Fruit fly (Drosophila melanogaster): ENCODE data around the gene tutl.

Gene tutl

dm6 chr2L:4292560-4292959 lies 9.6 kb downstream of the tutl start:
- TF ChIP-seq CG7045 (GFP tag; optimal IDR thresholded peaks at IDR 0.05) (no peak), CG11617 (GFP tag; optimal IDR thresholded peaks at IDR 0.05) (no peak), Crg-1 (GFP tag; optimal IDR thresholded peaks at IDR 0.05) (no peak), Mnt (GFP tag; optimal IDR thresholded peaks at IDR 0.05) (no peak), CG7101 (tag; optimal IDR thresholded peaks at IDR 0.05) (no peak)

- TF ChIP-seq CG14711 (tag; optimal IDR thresholded peaks at IDR 0.05) (no peak), cnc (optimal IDR thresholded peaks at IDR 0.05) (no peak), CG7045 (GFP tag; optimal IDR thresholded peaks at IDR 0.05) (no peak), CG33017 (tag; optimal IDR thresholded peaks at IDR 0.05) (no peak)
These were observed 12.7 kb downstream of the tutl start for dm6 chr2L:4295653-4296052.

dm6 chr2L:4296887-4297286 lies 13.9 kb downstream of the tutl start:
- TF ChIP-seq cnc (optimal IDR thresholded peaks at IDR 0.05) (no peak), CG7101 (tag; optimal IDR thresholded peaks at IDR 0.05) (no peak), Hr96 (GFP tag; optimal IDR thresholded peaks at IDR 0.05) (no peak), Crg-1 (GFP tag; optimal IDR thresholded peaks at IDR 0.05) (no peak), bab1 (GFP tag; optimal IDR thresholded peaks at IDR 0.05) (no peak), ovo (GFP tag; optimal IDR thresholded peaks at IDR 0.05) (no peak), CG5204 (GFP tag; optimal IDR thresholded peaks at IDR 0.05) (no peak), tj (GFP tag; optimal IDR thresholded peaks at IDR 0.05) (no peak), CG33017 (tag; optimal IDR thresholded peaks at IDR 0.05) (no peak), CG7045 (GFP tag; optimal IDR thresholded peaks at IDR 0.05) (no peak), Clk (GFP tag; optimal IDR thresholded peaks at IDR 0.05) (no peak), CG12768 (GFP tag; optimal IDR thresholded peaks at IDR 0.05) (no peak), CG1620 (GFP tag; optimal IDR thresholded peaks at IDR 0.05) (no peak), CG14711 (tag; optimal IDR thresholded peaks at IDR 0.05) (no peak), kay (GFP tag; ENCODE audit: borderline replicate concordance) (no peak), toe (GFP tag; optimal IDR thresholded peaks at IDR 0.05) (no peak), Mnt (GFP tag; optimal IDR thresholded peaks at IDR 0.05) (no peak), pad (GFP tag; optimal IDR thresholded peaks at IDR 0.05) (no peak), CG11617 (GFP tag; optimal IDR thresholded peaks at IDR 0.05) (no peak), cic (GFP tag; optimal IDR thresholded peaks at IDR 0.05) (no peak)

- no peak for TF ChIP-seq Crg-1 (GFP tag; optimal IDR thresholded peaks at IDR 0.05)
- TF ChIP-seq CG14711 (tag; optimal IDR thresholded peaks at IDR 0.05): peak; percentile 31
- peak; percentile 31 for TF ChIP-seq pad (GFP tag; optimal IDR thresholded peaks at IDR 0.05)
These were observed 27.2 kb downstream of the tutl start for dm6 chr2L:4310028-4310658.

dm6 chr2L:4317910-4318309 lies 35.0 kb downstream of the tutl start:
- TF ChIP-seq CG7045 (GFP tag; optimal IDR thresholded peaks at IDR 0.05): no peak
- TF ChIP-seq Hr96 (GFP tag; optimal IDR thresholded peaks at IDR 0.05): no peak
- TF ChIP-seq CG14711 (tag; optimal IDR thresholded peaks at IDR 0.05): no peak
- TF ChIP-seq Clk (GFP tag; optimal IDR thresholded peaks at IDR 0.05): no peak
- TF ChIP-seq tj (GFP tag; optimal IDR thresholded peaks at IDR 0.05): no peak
- TF ChIP-seq Crg-1 (GFP tag; optimal IDR thresholded peaks at IDR 0.05): no peak
- TF ChIP-seq CG7101 (tag; optimal IDR thresholded peaks at IDR 0.05): no peak
- TF ChIP-seq cnc (optimal IDR thresholded peaks at IDR 0.05): no peak
- TF ChIP-seq Mnt (GFP tag; optimal IDR thresholded peaks at IDR 0.05): no peak
- TF ChIP-seq CG33017 (tag; optimal IDR thresholded peaks at IDR 0.05): no peak
- no peak for TF ChIP-seq ovo (GFP tag; optimal IDR thresholded peaks at IDR 0.05)
- no peak for TF ChIP-seq CG12768 (GFP tag; optimal IDR thresholded peaks at IDR 0.05)
- no peak for TF ChIP-seq CG11617 (GFP tag; optimal IDR thresholded peaks at IDR 0.05)
- TF ChIP-seq cic (GFP tag; optimal IDR thresholded peaks at IDR 0.05): no peak
- no peak for TF ChIP-seq bab1 (GFP tag; optimal IDR thresholded peaks at IDR 0.05)
- no peak for TF ChIP-seq CG5204 (GFP tag; optimal IDR thresholded peaks at IDR 0.05)
- no peak for TF ChIP-seq pad (GFP tag; optimal IDR thresholded peaks at IDR 0.05)
- no peak for TF ChIP-seq toe (GFP tag; optimal IDR thresholded peaks at IDR 0.05)
- no peak for TF ChIP-seq CG1620 (GFP tag; optimal IDR thresholded peaks at IDR 0.05)
- no peak for TF ChIP-seq kay (GFP tag; ENCODE audit: borderline replicate concordance)

dm6 chr2L:4324254-4324653 lies 41.3 kb downstream of the tutl start, which contains the start of gene bdl:
TSS of gene bdl (plus strand) at chr2L:4324554.
- TF ChIP-seq tj (GFP tag; optimal IDR thresholded peaks at IDR 0.05) (peak; percentile 20), CG11617 (GFP tag; optimal IDR thresholded peaks at IDR 0.05) (no peak), CG14711 (tag; optimal IDR thresholded peaks at IDR 0.05) (no peak), CG12768 (GFP tag; optimal IDR thresholded peaks at IDR 0.05) (no peak), CG7045 (GFP tag; optimal IDR thresholded peaks at IDR 0.05) (peak; percentile 8)

- TF ChIP-seq kay (GFP tag; ENCODE audit: borderline replicate concordance) (peak; percentile 83), CG7101 (tag; optimal IDR thresholded peaks at IDR 0.05) (peak; percentile 25), bab1 (GFP tag; optimal IDR thresholded peaks at IDR 0.05) (no peak), toe (GFP tag; optimal IDR thresholded peaks at IDR 0.05) (no peak), Hr96 (GFP tag; optimal IDR thresholded peaks at IDR 0.05) (peak; percentile 31)
These were observed 48.9 kb downstream of the tutl start for dm6 chr2L:4331779-4332328.
